Worm (Caenorhabditis elegans) whole organism, L4/young adult: ENCODE data around the gene nhr-254.

Experiments used
- W03F9.2 ChIP-seq: fragments of 150-350 bp; optimal IDR thresholded peaks from 2 replicates; lab custom pipeline; 2014; ENCODE audit warnings: missing biosample characterization, missing genetic modification characterization
- dao-5 ChIP-seq: sonication (generic microtip); optimal IDR thresholded peaks from 2 replicates; lab custom pipeline; 2016; ENCODE audit warnings: missing genotype, missing genetic modification characterization, moderate library complexity, missing compliant biosample characterization
- him-1 ChIP-seq: sonication (generic microtip); optimal IDR thresholded peaks from 2 replicates; lab custom pipeline; 2016; ENCODE audit warnings: missing genotype, missing genetic modification reagents, missing genetic modification characterization, missing compliant biosample characterization

Gene nhr-254

ce11 chrV:364650-365049 is 27.8 kb upstream of the nhr-254 start, which contains the start of gene mltn-6:
Gene mltn-6, plus strand, starts transcription at chrV:364950.
- TF ChIP-seq dao-5 (no peak), him-1 (tag; lab: Kevin White, UChicago) (no peak), W03F9.2 (tag; lab: Kevin White, UChicago) (no peak)

ce11 chrV:370033-370432 is 22.4 kb upstream of the nhr-254 start, which contains the start of gene mltn-7:
Gene mltn-7, plus strand, starts transcription at chrV:370333.
- TF ChIP-seq him-1 (tag; lab: Kevin White, UChicago) = no peak
- TF ChIP-seq W03F9.2 (tag; lab: Kevin White, UChicago) = no peak
- TF ChIP-seq dao-5 = no peak

ce11 chrV:373192-373591 is 19.2 kb upstream of the nhr-254 start:
- TF ChIP-seq W03F9.2 (tag; lab: Kevin White, UChicago) (no peak), dao-5 (no peak)

ce11 chrV:376790-377189 is 15.6 kb upstream of the nhr-254 start:
- no peak for TF ChIP-seq dao-5
- no peak for TF ChIP-seq him-1 (tag; lab: Kevin White, UChicago)
- TF ChIP-seq W03F9.2 (tag; lab: Kevin White, UChicago) = no peak

ce11 chrV:378231-378630 is 14.2 kb upstream of the nhr-254 start:
- TF ChIP-seq him-1 (tag; lab: Kevin White, UChicago) (no peak), dao-5 (no peak)

ce11 chrV:380186-380585 is 12.2 kb upstream of the nhr-254 start, which contains the start of gene mltn-8:
Gene mltn-8, minus strand, starts transcription at chrV:380286.
- TF ChIP-seq him-1 (tag; lab: Kevin White, UChicago) = no peak
- no peak for TF ChIP-seq W03F9.2 (tag; lab: Kevin White, UChicago)
- TF ChIP-seq dao-5 = no peak

- TF ChIP-seq W03F9.2 (tag; lab: Kevin White, UChicago) (no peak), him-1 (tag; lab: Kevin White, UChicago) (no peak), dao-5 (no peak)
Measured at ce11 chrV:381227-381950, 11.0 kb upstream of the nhr-254 start, which contains the start of gene ZK6.8. Gene ZK6.8, plus strand, starts transcription at chrV:381908.

- TF ChIP-seq him-1 (tag; lab: Kevin White, UChicago) (no peak), W03F9.2 (tag; lab: Kevin White, UChicago) (no peak), dao-5 (no peak)
Measured at ce11 chrV:384511-384910, 7.9 kb upstream of the nhr-254 start.

- TF ChIP-seq him-1 (tag; lab: Kevin White, UChicago) (no peak), W03F9.2 (tag; lab: Kevin White, UChicago) (no peak), dao-5 (no peak)
Measured at ce11 chrV:385488-385887, 6.9 kb upstream of the nhr-254 start, which contains the start of gene lipl-5. Gene lipl-5, plus strand, starts transcription at chrV:385746.

ce11 chrV:388397-388796 is 4.0 kb upstream of the nhr-254 start, which contains the start of gene ZK6.6:
Gene ZK6.6, plus strand, starts transcription at chrV:388697.
- TF ChIP-seq dao-5 (no peak), him-1 (tag; lab: Kevin White, UChicago) (no peak), W03F9.2 (tag; lab: Kevin White, UChicago) (no peak)

ce11 chrV:396309-396708 is 3.9 kb downstream of the nhr-254 start, which contains the start of gene nhr-253:
Gene nhr-253, plus strand, starts transcription at chrV:396593.
- no peak for TF ChIP-seq him-1 (tag; lab: Kevin White, UChicago)
- no peak for TF ChIP-seq dao-5
- no peak for TF ChIP-seq W03F9.2 (tag; lab: Kevin White, UChicago)

- TF ChIP-seq W03F9.2 (tag; lab: Kevin White, UChicago) (no peak), dao-5 (no peak), him-1 (tag; lab: Kevin White, UChicago) (no peak)
Measured at ce11 chrV:399721-400120, 7.3 kb downstream of the nhr-254 start, which contains the start of gene scl-27. Gene scl-27, plus strand, starts transcription at chrV:400021.

ce11 chrV:403028-403427 is 10.6 kb downstream of the nhr-254 start, which contains the start of gene srh-62:
Gene srh-62, minus strand, starts transcription at chrV:403128.
- TF ChIP-seq dao-5 (no peak), W03F9.2 (tag; lab: Kevin White, UChicago) (no peak), him-1 (tag; lab: Kevin White, UChicago) (no peak)

ce11 chrV:404210-404669 is 11.8 kb downstream of the nhr-254 start, which contains the start of gene nhr-252:
Gene nhr-252, plus strand, starts transcription at chrV:404619.
- TF ChIP-seq W03F9.2 (tag; lab: Kevin White, UChicago) = no peak
- TF ChIP-seq dao-5 = no peak
- no peak for TF ChIP-seq him-1 (tag; lab: Kevin White, UChicago)
